Fruit fly (Drosophila melanogaster) whole organism, embryonic: ENCODE data around the gene CG4839.
A peak's percentile ranks its signal among the peaks of the same experiment; 100 is the strongest.

Experiments
- CG10267 ChIP-seq: fragments of 200-800 bp; sonication (Bioruptor generic); optimal IDR thresholded peaks from 2 replicates; lab custom pipeline; 2018; ENCODE audit warnings: missing biosample characterization, mild to moderate bottlenecking, missing genetic modification characterization, moderate library complexity
- CG14014 ChIP-seq: fragments of 200-800 bp; sonication (Bioruptor generic); IDR thresholded peaks from 2 replicates; pipeline ENCODE4 v1.3.6; 2022; ENCODE audit warnings: missing biosample characterization, missing genetic modification characterization
- CG14667 ChIP-seq: fragments of 200-800 bp; sonication (Bioruptor generic); IDR thresholded peaks from 2 replicates; pipeline ENCODE4 v1.3.6; 2022; ENCODE audit warnings: missing biosample characterization, missing genetic modification characterization
- CG31224 ChIP-seq: fragments of 200-800 bp; sonication (Bioruptor generic); IDR thresholded peaks from 2 replicates; pipeline ENCODE4 v1.3.6; 2022; ENCODE audit warnings: missing biosample characterization, missing genetic modification characterization
- CG7839 ChIP-seq: fragments of 200-800 bp; sonication (Bioruptor generic); optimal IDR thresholded peaks from 3 replicates; lab custom pipeline; 2018; ENCODE audit warnings: missing biosample characterization, mild to moderate bottlenecking, missing genetic modification characterization, moderate library complexity
- CG8944 ChIP-seq: fragments of 200-800 bp; sonication (Bioruptor generic); optimal IDR thresholded peaks from 3 replicates; lab custom pipeline; 2016; ENCODE audit warnings: missing biosample characterization, missing genetic modification characterization
- Dll ChIP-seq: fragments of 200-800 bp; sonication (Bioruptor generic); IDR thresholded peaks from 4 replicates; pipeline ENCODE4 v1.3.6; 2022; ENCODE audit warnings: missing biosample characterization, missing genetic modification characterization; ENCODE audit not compliant: partially characterized antibody
- Drgx ChIP-seq: fragments of 200-800 bp; sonication (Bioruptor generic); IDR thresholded peaks from 2 replicates; pipeline ENCODE4 v1.3.6; 2022; ENCODE audit warnings: missing biosample characterization, missing genetic modification characterization
- aop ChIP-seq: fragments of 200-800 bp; sonication (Bioruptor generic); IDR thresholded peaks from 2 replicates; pipeline ENCODE4 v1.3.6; 2022; ENCODE audit warnings: missing biosample characterization, missing genetic modification characterization
- ranshi ChIP-seq: fragments of 200-800 bp; sonication (Bioruptor generic); IDR thresholded peaks from 2 replicates; pipeline ENCODE4 v1.3.6; 2022; ENCODE audit warnings: missing biosample characterization, missing genetic modification characterization

DNA sequence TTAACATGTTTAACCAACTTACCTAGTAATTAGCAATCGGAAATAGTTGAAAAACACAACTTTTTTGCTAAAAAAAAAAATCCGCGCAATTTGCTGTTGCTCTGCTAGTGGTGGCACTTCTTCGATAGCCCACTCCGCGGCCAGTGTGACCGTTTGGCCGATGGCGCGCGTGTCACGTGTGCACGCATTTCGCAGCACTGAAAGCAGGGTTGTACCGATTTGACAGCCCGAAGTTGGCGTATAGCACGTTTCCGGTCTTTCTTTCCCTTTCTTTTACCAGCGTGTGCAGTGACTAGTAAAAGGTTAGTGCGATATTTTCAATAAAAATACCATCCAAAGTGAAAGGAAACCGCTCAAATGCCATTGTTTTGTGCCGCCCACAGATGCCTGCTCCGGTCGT is 56.3 kb downstream of the CG4839 start, which contains the start of the genes Ripalpha and RpL7:
- TF ChIP-seq CG14014 (peak; percentile 96), Dll (GFP tag; lab: Robert Waterston, UW) (peak; percentile 83), Drgx (GFP tag; lab: Robert Waterston, UW) (peak; percentile 84), CG7839 (peak; percentile 90), CG10267 (tag; lab: Kevin White, UChicago) (peak; percentile 99), CG14667 (GFP tag; lab: Robert Waterston, UW) (peak; percentile 88), CG8944 (peak; percentile 98), aop (GFP tag; lab: Robert Waterston, UW) (peak; percentile 85), ranshi (GFP tag; lab: Robert Waterston, UW) (peak; percentile 97), CG31224 (GFP tag; lab: Robert Waterston, UW) (peak; percentile 93)
